Worm (Caenorhabditis elegans) whole organism, late embryonic: ENCODE measurements around the gene cdf-1.

Experiments
- C38D4.7 ChIP-seq: fragments of 200-800 bp; sonication (Bioruptor generic); optimal IDR thresholded peaks from 2 replicates; lab custom pipeline; 2018; ENCODE audit warnings: mild to moderate bottlenecking, missing genetic modification characterization, moderate library complexity, missing compliant biosample characterization
- ceh-22 ChIP-seq: sonication (generic microtip); optimal IDR thresholded peaks from 2 replicates; lab custom pipeline; 2017; ENCODE audit warnings: missing biosample characterization, missing genetic modification characterization
- ceh-30 ChIP-seq: fragments of 150-350 bp; optimal IDR thresholded peaks from 2 replicates; lab custom pipeline; 2014; ENCODE audit warnings: missing biosample characterization, missing genetic modification characterization
- dve-1 ChIP-seq: sonication (generic microtip); optimal IDR thresholded peaks from 2 replicates; lab custom pipeline; 2017; ENCODE audit warnings: antibody characterized with exemption, mild to moderate bottlenecking, missing genetic modification characterization, missing compliant biosample characterization
- elt-2 ChIP-seq: sonication (generic microtip); optimal IDR thresholded peaks from 2 replicates; lab custom pipeline; 2016; ENCODE audit warnings: missing genetic modification reagents, missing genetic modification characterization, missing compliant biosample characterization
- eyg-1 ChIP-seq: sonication (generic microtip); optimal IDR thresholded peaks from 2 replicates; lab custom pipeline; 2016; ENCODE audit warnings: missing genotype, missing genetic modification characterization, missing compliant biosample characterization
- fax-1 ChIP-seq: sonication (generic microtip); optimal IDR thresholded peaks from 2 replicates; lab custom pipeline; 2016; ENCODE audit warnings: missing genotype, missing genetic modification characterization, missing compliant biosample characterization
- fkh-10 ChIP-seq: fragments of 150-350 bp; optimal IDR thresholded peaks from 2 replicates; lab custom pipeline; 2014; ENCODE audit warnings: missing biosample characterization, missing genetic modification reagents, missing genetic modification characterization
- lim-6 ChIP-seq: sonication (generic microtip); optimal IDR thresholded peaks from 2 replicates; lab custom pipeline; 2016; ENCODE audit warnings: missing genetic modification characterization, missing compliant biosample characterization
- mec-3 ChIP-seq: sonication (generic microtip); optimal IDR thresholded peaks from 2 replicates; lab custom pipeline; 2016; ENCODE audit warnings: borderline replicate concordance, missing genetic modification characterization, missing compliant biosample characterization
- nhr-232 ChIP-seq: sonication (generic microtip); optimal IDR thresholded peaks from 2 replicates; lab custom pipeline; 2016; ENCODE audit warnings: missing genetic modification characterization, missing compliant biosample characterization
- odd-2 ChIP-seq: sonication (generic microtip); optimal IDR thresholded peaks from 2 replicates; lab custom pipeline; 2017; ENCODE audit warnings: antibody characterized with exemption, mild to moderate bottlenecking, missing genetic modification characterization, missing compliant biosample characterization
- pqm-1 ChIP-seq: sonication (generic microtip); optimal IDR thresholded peaks from 2 replicates; lab custom pipeline; 2016; ENCODE audit warnings: missing genetic modification characterization, missing compliant biosample characterization
- pros-1 ChIP-seq: fragments of 150-350 bp; optimal IDR thresholded peaks from 2 replicates; lab custom pipeline; 2014; ENCODE audit warnings: missing biosample characterization, missing genetic modification reagents, missing genetic modification characterization
- sdc-2 ChIP-seq: sonication (generic microtip); optimal IDR thresholded peaks from 2 replicates; lab custom pipeline; 2016; ENCODE audit warnings: missing genotype, missing genetic modification characterization, missing compliant biosample characterization
- syd-9 ChIP-seq: sonication (generic microtip); optimal IDR thresholded peaks from 2 replicates; lab custom pipeline; 2016; ENCODE audit warnings: mild to moderate bottlenecking, missing genetic modification characterization, moderate library complexity, missing compliant biosample characterization
- tbx-2 ChIP-seq: sonication (generic microtip); optimal IDR thresholded peaks from 2 replicates; lab custom pipeline; 2016; ENCODE audit warnings: missing genetic modification characterization, missing compliant biosample characterization
- unc-3 ChIP-seq, 2 experiments: fragments of 200-800 bp in 1 of 2; sonication (Bioruptor generic) in 1 of 2; sonication (generic microtip) in 1 of 2; conservative IDR thresholded peaks in 1 of 2; optimal IDR thresholded peaks in 1 of 2; 2 replicates each; pipeline versions ENCODE4 v1.3.6 to Lab custom; 2016 to 2022; ENCODE audit warnings: missing compliant biosample characterization in 2 of 2, missing genetic modification characterization in 2 of 2, missing genetic modification reagents in 1 of 2
- ztf-16 ChIP-seq: sonication (generic microtip); optimal IDR thresholded peaks from 2 replicates; lab custom pipeline; 2017; ENCODE audit warnings: missing genetic modification characterization, missing compliant biosample characterization

cdf-1 gene

DNA sequence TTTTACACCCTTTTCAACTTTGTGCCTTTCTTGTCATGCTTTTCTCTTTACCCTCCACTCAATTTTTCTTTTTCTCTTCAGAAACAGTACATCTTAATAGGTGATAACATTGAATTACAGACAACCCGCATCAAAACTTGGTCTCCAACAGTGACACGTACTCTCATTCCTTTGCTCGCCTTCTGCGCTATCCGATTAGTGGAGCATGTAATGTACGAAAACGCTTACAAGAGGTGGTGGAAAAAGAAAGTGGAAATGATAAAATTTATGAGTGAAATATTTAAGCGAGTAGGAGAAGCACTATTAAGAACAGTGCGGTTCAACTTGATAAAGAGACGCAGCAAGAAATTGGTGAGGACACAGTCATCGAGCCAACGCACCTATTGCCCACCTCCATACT is 48.4 kb downstream of the cdf-1 start, which contains the start of gene pept-1:
TSS of gene pept-1 (plus strand) at position 306 of the 400 bp plus-strand sequence.
- no peak for TF ChIP-seq ztf-16
- TF ChIP-seq pros-1 (tag; lab: Kevin White, UChicago): no peak
- peak; percentile 19 for TF ChIP-seq elt-2

DNA sequence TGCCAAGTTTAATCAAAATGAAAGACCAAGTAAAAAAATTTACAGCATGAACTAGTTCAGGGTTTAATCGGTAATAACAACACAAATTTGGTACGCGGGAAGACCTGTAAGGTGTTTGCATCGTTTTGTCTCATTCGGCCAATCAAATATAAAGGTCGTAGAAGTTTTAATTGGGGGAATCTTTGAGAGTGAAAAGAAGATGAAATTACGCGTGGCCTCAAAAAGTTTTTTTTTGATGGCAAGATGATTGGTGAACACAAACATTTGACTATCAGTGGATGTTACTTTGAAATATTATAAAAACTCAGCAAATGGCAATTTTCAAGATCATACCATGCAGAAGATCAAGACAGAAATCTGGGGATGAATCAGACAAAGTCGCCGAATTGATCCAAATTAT is 49.8 kb downstream of the cdf-1 start, which contains the start of gene nas-33:
TSS of gene nas-33 (minus strand) at position 101 of the 400 bp plus-strand sequence.
- TF ChIP-seq fkh-10: no peak

DNA sequence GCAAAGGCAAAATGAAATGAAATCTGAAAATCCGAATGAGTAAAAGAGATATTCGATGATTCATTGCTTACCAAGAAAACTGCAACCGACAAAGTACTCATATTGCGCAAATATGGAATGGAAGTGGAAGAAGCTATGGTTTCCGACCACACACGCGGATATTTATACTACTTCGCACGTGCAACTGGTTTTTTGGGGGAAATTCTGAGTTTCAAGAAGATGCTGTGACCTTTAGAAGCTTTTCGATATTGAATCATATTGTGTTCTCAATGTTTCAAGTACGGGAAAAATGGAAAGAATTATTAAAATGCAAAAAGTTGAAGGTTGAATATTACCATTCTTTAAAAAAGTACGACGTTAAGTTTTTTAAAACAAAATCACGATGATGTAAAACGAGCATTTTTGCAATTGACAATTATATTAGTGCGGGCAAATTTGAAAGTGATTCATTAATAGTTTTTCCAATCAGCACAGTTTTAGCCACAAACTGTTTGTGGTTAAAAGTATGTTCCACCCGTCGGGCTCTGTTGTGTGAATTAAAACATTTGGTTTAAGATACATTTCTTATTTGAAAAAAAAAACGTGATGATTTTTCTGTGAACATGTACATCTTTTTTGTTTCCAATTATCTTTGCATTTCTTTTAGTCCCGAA is 54.0 kb downstream of the cdf-1 start, which contains the start of the genes grl-6 and K10C2.6:
TSS of gene grl-6 (minus strand) at position 101 of the 653 bp plus-strand sequence.
TSS of gene K10C2.6 (plus strand) at position 603 of the 653 bp plus-strand sequence.
- TF ChIP-seq sdc-2 (tag; lab: Kevin White, UChicago) (no peak), syd-9 (tag; lab: Kevin White, UChicago) (no peak), odd-2 (tag; lab: Kevin White, UChicago) (no peak), lim-6 (no peak), eyg-1 (no peak), fax-1 (no peak), dve-1 (tag; lab: Kevin White, UChicago) (no peak), C38D4.7 (GFP tag; lab: Kevin White, UChicago) (no peak), ceh-30 (no peak), mec-3 (tag; lab: Kevin White, UChicago) (no peak), ceh-22 (tag; lab: Kevin White, UChicago) (no peak), tbx-2 (tag; lab: Kevin White, UChicago) (no peak), unc-3 (GFP tag; conservative IDR thresholded peaks at IDR 0.05; lab: Robert Waterston, UW) (no peak), unc-3 (tag; optimal IDR thresholded peaks at IDR 0.05; lab: Kevin White, UChicago) (no peak), nhr-232 (tag; lab: Kevin White, UChicago) (no peak), elt-2 (no peak), pqm-1 (tag; lab: Kevin White, UChicago) (no peak), pros-1 (tag; lab: Kevin White, UChicago) (no peak)
